Worm (Caenorhabditis elegans): ENCODE results near the gene M02H5.8.

- TF ChIP-seq mdt-29 (GFP tag; IDR thresholded peaks at IDR 0.05) (no peak), fos-1 (tag; optimal IDR thresholded peaks at IDR 0.05) (no peak), ama-1 (optimal IDR thresholded peaks at IDR 0.05) (no peak), unc-62 (GFP tag; optimal IDR thresholded peaks at IDR 0.05 in 1 of 2) (no peak), unc-62 (tag; optimal IDR thresholded peaks at IDR 0.05) (no peak), ctbp-1 (GFP tag; IDR thresholded peaks at IDR 0.05) (no peak), egl-27 (tag; optimal IDR thresholded peaks at IDR 0.05) (no peak)
These were observed 46.8 kb upstream of the M02H5.8 start, which contains the start of gene srh-62 for ce11 chrV:403028-403427.

Data from whole organism, L4 larva.